Worm (Caenorhabditis elegans) whole organism, L2 larva: ENCODE measurements around the gene B0464.6.
A peak's percentile ranks its signal among the peaks of the same experiment; 100 is the strongest.

ENCODE experiments used
- C34F6.9 ChIP-seq: fragments of 150-350 bp; optimal IDR thresholded peaks from 2 replicates; lab custom pipeline; 2014; ENCODE audit warnings: missing biosample characterization, missing genetic modification characterization
- F13H6.1 ChIP-seq: sonication (generic microtip); optimal IDR thresholded peaks from 2 replicates; lab custom pipeline; 2016; ENCODE audit warnings: missing genetic modification characterization, missing compliant biosample characterization
- ZK546.5 ChIP-seq: sonication (generic microtip); optimal IDR thresholded peaks from 2 replicates; lab custom pipeline; 2017; ENCODE audit warnings: missing biosample characterization, missing genetic modification characterization
- aly-2 ChIP-seq: fragments of 150-350 bp; optimal IDR thresholded peaks from 2 replicates; lab custom pipeline; 2014; ENCODE audit warnings: missing biosample characterization, missing genetic modification characterization
- blmp-1 ChIP-seq: sonication (generic microtip); optimal IDR thresholded peaks from 2 replicates; lab custom pipeline; 2017; ENCODE audit warnings: missing genetic modification characterization, mild to moderate bottlenecking, missing compliant biosample characterization, antibody characterized with exemption, moderate library complexity; ENCODE audit not compliant: insufficient read depth
- ceh-16 ChIP-seq: fragments of 150-350 bp; optimal IDR thresholded peaks from 2 replicates; lab custom pipeline; 2014; ENCODE audit warnings: missing biosample characterization, missing genetic modification characterization
- ceh-82 ChIP-seq: fragments of 150-350 bp; optimal IDR thresholded peaks from 2 replicates; lab custom pipeline; 2014; ENCODE audit warnings: missing biosample characterization, missing genetic modification characterization
- crh-2 ChIP-seq: sonication (generic microtip); optimal IDR thresholded peaks from 2 replicates; lab custom pipeline; 2017; ENCODE audit warnings: missing biosample characterization, missing genetic modification characterization
- dmd-4 ChIP-seq: sonication (generic microtip); optimal IDR thresholded peaks from 2 replicates; lab custom pipeline; 2017; ENCODE audit warnings: missing biosample characterization, missing genetic modification characterization
- egl-27 ChIP-seq: sonication (generic microtip); optimal IDR thresholded peaks from 3 replicates; lab custom pipeline; 2017; ENCODE audit warnings: missing biosample characterization, missing genetic modification reagents, missing genetic modification characterization
- elt-1 ChIP-seq: fragments of 150-350 bp; optimal IDR thresholded peaks from 2 replicates; lab custom pipeline; 2014; ENCODE audit warnings: missing biosample characterization, missing genetic modification characterization
- fos-1 ChIP-seq: fragments of 150-350 bp; optimal IDR thresholded peaks from 2 replicates; lab custom pipeline; 2014; ENCODE audit warnings: missing biosample characterization, missing genetic modification characterization
- lin-11 ChIP-seq: fragments of 150-350 bp; sonication (generic microtip); optimal IDR thresholded peaks from 2 replicates; lab custom pipeline; 2014; ENCODE audit warnings: missing biosample characterization, missing genetic modification characterization, inconsistent platforms, mixed read lengths
- lin-13 ChIP-seq: fragments of 150-350 bp; optimal IDR thresholded peaks from 2 replicates; lab custom pipeline; 2014; ENCODE audit warnings: missing biosample characterization, missing genetic modification reagents, missing genetic modification characterization
- lsy-2 ChIP-seq, 2 experiments: fragments of 150-350 bp in 1 of 2; sonication (generic microtip) in 1 of 2; optimal IDR thresholded peaks; 2 replicates each; lab custom pipeline; 2014 to 2017; ENCODE audit warnings: missing biosample characterization in 2 of 2, missing genetic modification characterization in 2 of 2
- mab-5 ChIP-seq: fragments of 150-350 bp; optimal IDR thresholded peaks from 2 replicates; lab custom pipeline; 2014; ENCODE audit warnings: missing biosample characterization, missing genetic modification characterization
- mdl-1 ChIP-seq, 2 experiments: fragments of 150-350 bp in 1 of 2; sonication (generic microtip) in 1 of 2; optimal IDR thresholded peaks; 2 replicates each; lab custom pipeline; 2017; ENCODE audit warnings: missing biosample characterization in 2 of 2, missing genetic modification characterization in 2 of 2
- nhr-11 ChIP-seq: fragments of 150-350 bp; optimal IDR thresholded peaks from 2 replicates; lab custom pipeline; 2014; ENCODE audit warnings: missing biosample characterization, missing genetic modification characterization
- nhr-129 ChIP-seq: fragments of 150-350 bp; optimal IDR thresholded peaks from 2 replicates; lab custom pipeline; 2014; ENCODE audit warnings: missing biosample characterization, missing genetic modification characterization
- nhr-21 ChIP-seq: fragments of 150-350 bp; optimal IDR thresholded peaks from 2 replicates; lab custom pipeline; 2014; ENCODE audit warnings: missing biosample characterization, missing genetic modification characterization
- nhr-6 ChIP-seq: fragments of 150-350 bp; optimal IDR thresholded peaks from 2 replicates; lab custom pipeline; 2014; ENCODE audit warnings: missing biosample characterization, missing genetic modification characterization
- sem-4 ChIP-seq: fragments of 150-350 bp; optimal IDR thresholded peaks from 2 replicates; lab custom pipeline; 2014; ENCODE audit warnings: missing biosample characterization, missing genetic modification reagents, missing genetic modification characterization
- sma-3 ChIP-seq: sonication (generic microtip); optimal IDR thresholded peaks from 2 replicates; lab custom pipeline; 2016; ENCODE audit warnings: missing genetic modification reagents, missing genetic modification characterization, missing compliant biosample characterization
- sma-9 ChIP-seq, 2 experiments: fragments of 150-350 bp in 1 of 2; sonication (generic microtip) in 1 of 2; optimal IDR thresholded peaks; 2 replicates each; lab custom pipeline; 2014 to 2016; ENCODE audit warnings: missing genetic modification characterization in 2 of 2, mild to moderate bottlenecking in 1 of 2, missing biosample characterization in 1 of 2, missing compliant biosample characterization in 1 of 2, missing genetic modification reagents in 1 of 2, moderate library complexity in 1 of 2
- unc-39 ChIP-seq: fragments of 150-350 bp; optimal IDR thresholded peaks from 2 replicates; lab custom pipeline; 2014; ENCODE audit warnings: missing biosample characterization, missing genetic modification characterization
- unc-55 ChIP-seq: fragments of 150-350 bp; sonication (generic microtip); optimal IDR thresholded peaks from 3 replicates; lab custom pipeline; 2014; ENCODE audit warnings: missing biosample characterization, missing genetic modification reagents, missing genetic modification characterization
- unc-62 ChIP-seq: fragments of 150-350 bp; optimal IDR thresholded peaks from 2 replicates; lab custom pipeline; 2014; ENCODE audit warnings: missing biosample characterization, missing genetic modification reagents, missing genetic modification characterization
- ztf-1 ChIP-seq: fragments of 200-800 bp; sonication (Bioruptor generic); conservative IDR thresholded peaks from 2 replicates; pipeline ENCODE4 v1.3.6; 2022; ENCODE audit warnings: missing genetic modification characterization, missing compliant biosample characterization
- ztf-11 ChIP-seq: sonication (generic microtip); optimal IDR thresholded peaks from 2 replicates; lab custom pipeline; 2017; ENCODE audit warnings: missing biosample characterization, missing genetic modification characterization

The B0464.6 gene

DNA sequence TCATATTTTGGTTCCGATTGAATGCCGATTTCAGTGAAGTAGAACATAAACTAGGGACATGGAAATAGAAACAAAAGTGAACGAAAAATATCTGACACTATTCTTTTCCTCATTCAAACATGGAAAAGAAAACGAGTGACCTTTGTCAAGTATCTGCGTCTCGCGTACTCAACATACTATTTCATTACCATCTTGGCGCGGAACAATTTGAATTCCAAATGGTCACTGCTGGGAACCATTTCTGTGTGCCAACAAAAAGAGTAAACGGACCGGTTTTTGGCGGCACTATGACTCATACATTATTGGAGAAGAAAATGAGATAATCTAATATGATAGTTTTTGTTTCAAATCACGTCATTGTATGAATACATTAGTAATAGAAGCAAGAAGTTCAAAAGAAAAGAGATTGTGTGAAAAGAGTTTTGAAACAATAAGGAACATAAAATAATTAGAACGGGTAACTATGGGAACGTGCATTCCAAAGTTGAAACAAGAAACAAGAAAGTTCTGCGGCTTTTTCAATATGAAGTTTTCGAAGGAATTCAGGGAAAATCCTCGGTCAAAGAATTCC is 16.7 kb upstream of the B0464.6 start:
- TF ChIP-seq mdl-1 (tag; optimal IDR thresholded peaks at IDR 0.05; lab: Kevin White, UChicago): no peak
- no peak for TF ChIP-seq nhr-21 (tag; lab: Kevin White, UChicago)
- no peak for TF ChIP-seq sem-4 (tag; lab: Kevin White, UChicago)
- peak; percentile 48 for TF ChIP-seq fos-1 (tag; lab: Kevin White, UChicago)
- TF ChIP-seq lsy-2 (tag; optimal IDR thresholded peaks at IDR 0.05; lab: Kevin White, UChicago): no peak
- peak; percentile 29 for TF ChIP-seq nhr-129 (tag; lab: Kevin White, UChicago)
- TF ChIP-seq C34F6.9 (tag; lab: Kevin White, UChicago): peak; percentile 13
- no peak for TF ChIP-seq ZK546.5 (tag; lab: Kevin White, UChicago)

DNA sequence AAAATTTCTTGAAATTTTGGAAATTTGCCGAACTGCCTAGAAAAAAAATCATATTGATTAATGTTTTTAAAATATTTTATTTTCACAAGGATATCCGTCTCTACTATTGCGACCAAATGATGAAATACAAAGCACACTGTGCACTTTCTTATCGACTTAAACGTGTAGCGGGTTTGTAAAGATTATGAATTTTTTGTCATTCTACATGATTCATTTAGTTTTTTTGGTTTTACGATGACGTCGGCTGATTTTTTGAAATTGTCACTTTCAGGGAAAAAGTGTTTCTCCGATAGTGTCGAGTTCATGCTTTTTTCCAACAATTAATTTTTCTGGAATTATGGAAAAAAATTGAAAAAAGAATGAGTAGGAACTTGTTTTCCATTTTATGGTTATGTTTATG is 10.8 kb upstream of the B0464.6 start:
- TF ChIP-seq unc-39 (tag; lab: Kevin White, UChicago) (no peak), fos-1 (tag; lab: Kevin White, UChicago) (peak; percentile 81)
- TF ChIP-seq, all 48 proteins: peak for 1

DNA sequence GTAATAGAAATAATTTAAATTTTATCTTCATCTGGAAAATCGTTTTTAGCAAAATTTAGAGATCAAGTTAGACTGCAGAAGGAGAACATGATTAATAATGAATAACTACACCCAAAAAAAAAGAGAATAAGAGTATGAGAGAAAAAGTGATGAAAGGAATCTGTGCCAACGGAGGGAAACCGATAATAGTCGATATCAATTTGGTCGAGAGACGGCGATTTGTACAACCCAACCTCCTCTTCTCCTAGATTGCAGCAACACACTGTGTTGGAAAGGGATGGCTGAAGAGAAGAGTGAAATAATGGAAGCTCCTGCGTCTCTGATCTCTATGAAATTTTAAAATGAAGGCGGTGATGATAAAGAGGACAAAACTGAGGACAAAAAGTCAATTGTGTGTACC is 8.7 kb upstream of the B0464.6 start:
- TF ChIP-seq aly-2 (tag; lab: Kevin White, UChicago) (no peak), crh-2 (peak; percentile 48), sma-3 (GFP tag; lab: Kevin White, UChicago) (peak; percentile 47), unc-55 (GFP tag; lab: Kevin White, UChicago) (no peak), blmp-1 (tag; lab: Kevin White, UChicago) (no peak), sma-9 (GFP tag; optimal IDR thresholded peaks at IDR 0.05; lab: Kevin White, UChicago) (peak; percentile 21), sma-9 (tag; optimal IDR thresholded peaks at IDR 0.05; lab: Kevin White, UChicago) (no peak), fos-1 (tag; lab: Kevin White, UChicago) (peak; percentile 91)

DNA sequence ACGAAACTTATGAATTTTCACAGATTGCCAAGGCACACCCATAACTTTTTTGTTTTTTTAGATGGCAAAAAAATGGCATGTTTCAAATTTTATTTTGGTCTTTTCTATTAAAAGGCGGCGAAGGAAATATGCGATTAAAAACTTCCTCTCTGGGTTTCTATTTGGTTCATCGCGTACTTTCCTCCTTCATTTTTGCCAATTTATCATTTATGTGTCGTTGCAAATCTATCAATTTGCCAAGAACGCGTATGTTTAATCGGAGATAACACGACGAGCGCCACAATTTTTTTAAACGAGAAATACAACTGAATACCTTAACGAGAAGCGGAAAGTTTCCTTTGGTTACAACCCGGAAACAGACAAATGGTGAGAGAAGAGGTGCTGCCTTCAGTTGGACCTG is 6.7 kb upstream of the B0464.6 start:
- TF ChIP-seq lin-13 (GFP tag; lab: Kevin White, UChicago) (no peak), fos-1 (tag; lab: Kevin White, UChicago) (peak; percentile 63)

DNA sequence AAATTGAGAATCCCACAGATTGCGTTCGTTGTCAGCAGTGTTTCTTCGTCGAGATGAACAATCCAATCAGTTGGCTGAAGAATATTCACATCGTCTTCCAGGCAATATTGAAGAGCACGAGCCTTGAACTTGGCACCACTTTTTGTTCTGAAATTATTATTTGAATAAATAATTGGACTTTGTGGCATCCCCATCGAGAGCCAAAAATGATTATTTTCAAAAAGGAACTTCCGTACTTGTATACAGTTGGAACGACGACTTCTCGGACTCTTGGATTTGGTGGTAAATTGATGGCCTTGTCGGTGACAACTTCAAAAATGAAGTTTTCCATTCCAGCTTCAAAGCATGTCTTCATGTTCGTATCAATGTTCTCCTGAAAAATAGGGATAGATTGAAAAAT is 6.2 kb upstream of the B0464.6 start:
- TF ChIP-seq lin-11 (tag; lab: Kevin White, UChicago): no peak
- no peak for TF ChIP-seq ztf-11 (tag; lab: Kevin White, UChicago)
- no peak for TF ChIP-seq ceh-82 (tag; lab: Kevin White, UChicago)
- TF ChIP-seq lin-13 (GFP tag; lab: Kevin White, UChicago): no peak
- TF ChIP-seq nhr-11 (tag; lab: Kevin White, UChicago): no peak
- TF ChIP-seq sma-9 (GFP tag; optimal IDR thresholded peaks at IDR 0.05; lab: Kevin White, UChicago): no peak
- TF ChIP-seq sma-9 (tag; optimal IDR thresholded peaks at IDR 0.05; lab: Kevin White, UChicago): no peak
- TF ChIP-seq nhr-6 (tag; lab: Kevin White, UChicago): no peak
- TF ChIP-seq unc-62 (GFP tag; lab: Kevin White, UChicago): no peak
- no peak for TF ChIP-seq egl-27 (tag; lab: Kevin White, UChicago)
- TF ChIP-seq ztf-1 (GFP tag; lab: Robert Waterston, UW): no peak
- TF ChIP-seq elt-1 (tag; lab: Kevin White, UChicago): no peak
- TF ChIP-seq ceh-16 (tag; lab: Kevin White, UChicago): no peak
- no peak for TF ChIP-seq C34F6.9 (tag; lab: Kevin White, UChicago)
- TF ChIP-seq dmd-4: no peak
- TF ChIP-seq mdl-1 (tag; optimal IDR thresholded peaks at IDR 0.05; lab: Kevin White, UChicago): no peak
- no peak for TF ChIP-seq F13H6.1 (tag; lab: Kevin White, UChicago)
- TF ChIP-seq, all 48 proteins: peak for 0

DNA sequence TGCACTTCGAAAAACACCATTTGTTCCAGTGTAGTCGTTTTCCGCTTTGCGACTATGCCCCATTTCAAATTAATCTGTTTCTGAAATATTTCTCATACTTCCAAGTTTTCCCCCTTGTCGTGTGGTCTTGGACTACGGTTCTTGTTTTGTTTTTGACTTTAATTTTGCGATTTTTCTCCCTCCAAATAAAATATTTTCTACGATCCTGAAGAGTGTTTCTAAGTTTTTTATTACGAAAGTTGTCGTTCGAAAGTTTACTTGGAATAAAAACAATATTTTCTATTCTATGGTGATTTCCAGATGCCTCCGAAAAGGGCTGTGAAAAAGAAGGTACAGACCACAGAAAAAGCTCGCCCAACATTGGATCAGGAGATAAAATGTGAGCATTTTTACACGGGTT is 2.1 kb upstream of the B0464.6 start, which contains the start of gene tag-342:
Gene tag-342 (plus strand): TSS at position 301 of the 400 bp plus-strand sequence.
- TF ChIP-seq mab-5 (tag; lab: Kevin White, UChicago): no peak
